Worm (Caenorhabditis elegans): ENCODE results near the gene srd-59.

DNA sequence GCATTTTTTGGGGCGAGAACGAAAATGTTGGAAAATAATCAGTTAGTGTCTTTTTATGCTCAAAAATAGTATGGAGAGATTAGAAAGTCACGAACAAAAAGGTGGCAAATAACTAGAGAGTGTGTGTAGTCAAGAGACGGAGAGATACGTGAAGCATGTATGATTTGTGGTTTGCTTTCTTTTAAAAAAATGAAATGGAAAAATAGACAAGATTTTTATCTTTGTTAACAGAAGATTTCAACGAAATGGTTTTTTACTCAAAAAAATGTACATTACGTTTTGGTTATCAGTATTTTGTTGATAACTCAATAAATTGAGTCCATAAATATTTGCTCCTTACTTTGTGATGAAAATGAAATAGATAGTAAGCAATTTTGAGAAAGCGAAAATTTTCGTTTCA, 2.7 kb downstream of the srd-59 start, which contains the start of gene dhs-7:
- no peak for TF ChIP-seq nhr-76 (tag; optimal IDR thresholded peaks at IDR 0.05)
- TF ChIP-seq tbx-8 (GFP tag; optimal IDR thresholded peaks at IDR 0.05): no peak
- no peak for TF ChIP-seq unc-62 (GFP tag; optimal IDR thresholded peaks at IDR 0.05)
- TF ChIP-seq unc-120 (tag; optimal IDR thresholded peaks at IDR 0.05; ENCODE audit: poor library complexity, severe bottlenecking): no peak
- TF ChIP-seq nhr-237 (tag; optimal IDR thresholded peaks at IDR 0.05): no peak
- TF ChIP-seq mep-1 (tag; optimal IDR thresholded peaks at IDR 0.05): no peak
- TF ChIP-seq pha-4 (tag; optimal IDR thresholded peaks at IDR 0.05): no peak

Measured in whole organism, mixed stage, embryonic.